Fruit fly (Drosophila melanogaster) whole organism, prepupa: Measurements from ENCODE around the gene Ipp.

Experiments
- Blimp-1 ChIP-seq: fragments of 200-800 bp; sonication (Bioruptor generic); optimal IDR thresholded peaks from 3 replicates; lab custom pipeline; 2017; ENCODE audit warnings: missing biosample characterization, missing genetic modification characterization, mild to moderate bottlenecking, moderate library complexity, missing genetic modification reagents
- CG10631 ChIP-seq: fragments of 200-800 bp; sonication (Bioruptor generic); optimal IDR thresholded peaks from 2 replicates; lab custom pipeline; 2016; ENCODE audit warnings: missing biosample characterization, missing genetic modification characterization
- CG11294 ChIP-seq: fragments of 200-800 bp; sonication (Bioruptor generic); IDR thresholded peaks from 2 replicates; pipeline ENCODE4 v1.3.6; 2022; ENCODE audit warnings: missing biosample characterization, missing genetic modification characterization
- CG11902 ChIP-seq: fragments of 200-800 bp; sonication (Bioruptor generic); optimal IDR thresholded peaks from 3 replicates; lab custom pipeline; 2016; ENCODE audit warnings: missing biosample characterization, missing genetic modification characterization
- CG15336 ChIP-seq: fragments of 200-800 bp; sonication (Bioruptor generic); IDR thresholded peaks from 2 replicates; pipeline ENCODE4 v1.3.6; 2022; ENCODE audit warnings: missing biosample characterization, missing genetic modification characterization
- CG1621 ChIP-seq: fragments of 200-800 bp; sonication (Bioruptor generic); optimal IDR thresholded peaks from 3 replicates; lab custom pipeline; 2018; ENCODE audit warnings: missing biosample characterization, mild to moderate bottlenecking, missing genetic modification characterization
- CG16779 ChIP-seq: fragments of 200-800 bp; sonication (Bioruptor generic); optimal IDR thresholded peaks from 3 replicates; lab custom pipeline; 2017; ENCODE audit warnings: missing biosample characterization, mild to moderate bottlenecking, missing genetic modification characterization
- CG32006 ChIP-seq: fragments of 200-800 bp; sonication (Bioruptor generic); optimal IDR thresholded peaks from 3 replicates; lab custom pipeline; 2017; ENCODE audit warnings: missing biosample characterization, mild to moderate bottlenecking, missing genetic modification characterization
- CG4318 ChIP-seq: fragments of 200-800 bp; sonication (Bioruptor generic); optimal IDR thresholded peaks from 3 replicates; lab custom pipeline; 2017; ENCODE audit warnings: missing biosample characterization, mild to moderate bottlenecking, missing genetic modification characterization
- CG6163 ChIP-seq: fragments of 200-800 bp; sonication (Bioruptor generic); IDR thresholded peaks from 3 replicates; pipeline ENCODE4 v1.3.6; 2022; ENCODE audit warnings: missing biosample characterization, missing genetic modification characterization
- CG6276 ChIP-seq: fragments of 200-800 bp; sonication (Bioruptor generic); optimal IDR thresholded peaks from 2 replicates; lab custom pipeline; 2017; ENCODE audit warnings: missing biosample characterization, mild to moderate bottlenecking, missing genetic modification characterization
- CG6792 ChIP-seq: fragments of 200-800 bp; sonication (Bioruptor generic); optimal IDR thresholded peaks from 3 replicates; lab custom pipeline; 2016; ENCODE audit warnings: missing biosample characterization, missing genetic modification characterization
- CG6808 ChIP-seq: fragments of 200-800 bp; sonication (Bioruptor generic); optimal IDR thresholded peaks from 3 replicates; lab custom pipeline; 2017; ENCODE audit warnings: missing biosample characterization, missing genetic modification characterization, mild to moderate bottlenecking, moderate library complexity, missing genetic modification reagents
- CG6854 ChIP-seq: fragments of 200-800 bp; sonication (Bioruptor generic); optimal IDR thresholded peaks from 2 replicates; lab custom pipeline; 2017; ENCODE audit warnings: missing biosample characterization, mild to moderate bottlenecking, missing genetic modification characterization
- CG8119 ChIP-seq: fragments of 200-800 bp; sonication (Bioruptor generic); IDR thresholded peaks from 3 replicates; pipeline ENCODE4 v1.3.6; 2022; ENCODE audit warnings: missing biosample characterization, missing genetic modification characterization
- CG8319 ChIP-seq: fragments of 200-800 bp; sonication (Bioruptor generic); optimal IDR thresholded peaks from 3 replicates; lab custom pipeline; 2016; ENCODE audit warnings: missing biosample characterization, missing genetic modification characterization
- CG9139 ChIP-seq: fragments of 200-800 bp; sonication (Bioruptor generic); optimal IDR thresholded peaks from 3 replicates; lab custom pipeline; 2017; ENCODE audit warnings: missing biosample characterization, mild to moderate bottlenecking, missing genetic modification characterization
- Eip78C ChIP-seq: fragments of 200-800 bp; sonication (Bioruptor generic); peaks from one replicate; lab custom pipeline; 2016; ENCODE audit warnings: missing biosample characterization, missing genetic modification characterization
- Eip93F ChIP-seq: fragments of 200-800 bp; sonication (Bioruptor generic); optimal IDR thresholded peaks from 2 replicates; lab custom pipeline; 2016; ENCODE audit warnings: missing biosample characterization, mild to moderate bottlenecking, missing genetic modification characterization
- Ets21C ChIP-seq: fragments of 200-800 bp; sonication (Bioruptor generic); optimal IDR thresholded peaks from 3 replicates; lab custom pipeline; 2016; ENCODE audit warnings: missing biosample characterization, missing genetic modification characterization
- Hr39 ChIP-seq: fragments of 200-800 bp; sonication (Bioruptor generic); optimal IDR thresholded peaks from 2 replicates; lab custom pipeline; 2016; ENCODE audit warnings: missing biosample characterization, missing genetic modification characterization
- Hr4 ChIP-seq: fragments of 200-800 bp; sonication (Bioruptor generic); optimal IDR thresholded peaks from 3 replicates; lab custom pipeline; 2016; ENCODE audit warnings: missing biosample characterization, missing genetic modification characterization
- Lpt ChIP-seq: fragments of 200-800 bp; sonication (Bioruptor generic); optimal IDR thresholded peaks from 3 replicates; lab custom pipeline; 2016; ENCODE audit warnings: missing biosample characterization, missing genetic modification characterization
- Sox102F ChIP-seq: fragments of 200-800 bp; sonication (Bioruptor generic); optimal IDR thresholded peaks from 2 replicates; lab custom pipeline; 2016; ENCODE audit warnings: missing biosample characterization, mild to moderate bottlenecking, missing genetic modification characterization
- Sox14 ChIP-seq: fragments of 200-800 bp; sonication (Bioruptor generic); optimal IDR thresholded peaks from 3 replicates; lab custom pipeline; 2016; ENCODE audit warnings: missing biosample characterization, missing genetic modification characterization
- dsx ChIP-seq: fragments of 200-800 bp; optimal IDR thresholded peaks from 3 replicates; lab custom pipeline; 2019; ENCODE audit warnings: missing biosample characterization, mild to moderate bottlenecking, missing genetic modification characterization, moderate library complexity; ENCODE audit not compliant: poor library complexity, severe bottlenecking
- eg ChIP-seq: fragments of 200-800 bp; sonication (Bioruptor generic); IDR thresholded peaks from 3 replicates; pipeline ENCODE4 v1.3.6; 2022; ENCODE audit warnings: missing biosample characterization, missing genetic modification characterization
- esn ChIP-seq: fragments of 200-800 bp; sonication (Bioruptor generic); optimal IDR thresholded peaks from 2 replicates; lab custom pipeline; 2016; ENCODE audit warnings: missing biosample characterization, mild to moderate bottlenecking, missing genetic modification characterization, moderate library complexity
- fd59A ChIP-seq: fragments of 200-800 bp; sonication (Bioruptor generic); optimal IDR thresholded peaks from 2 replicates; lab custom pipeline; 2017; ENCODE audit warnings: missing biosample characterization, mild to moderate bottlenecking, missing genetic modification characterization, missing genetic modification reagents
- fd85E ChIP-seq: fragments of 200-800 bp; sonication (Bioruptor generic); optimal IDR thresholded peaks from 3 replicates; lab custom pipeline; 2016; ENCODE audit warnings: missing biosample characterization, missing genetic modification characterization
- fkh ChIP-seq: fragments of 200-800 bp; sonication (Bioruptor generic); optimal IDR thresholded peaks from 3 replicates; lab custom pipeline; 2017; ENCODE audit warnings: missing biosample characterization, mild to moderate bottlenecking, missing genetic modification characterization, moderate library complexity
- lz ChIP-seq: fragments of 200-800 bp; sonication (Bioruptor generic); optimal IDR thresholded peaks from 3 replicates; lab custom pipeline; 2016; ENCODE audit warnings: missing biosample characterization, missing genetic modification characterization
- net ChIP-seq: fragments of 200-800 bp; sonication (Bioruptor generic); optimal IDR thresholded peaks from 3 replicates; lab custom pipeline; 2016; ENCODE audit warnings: missing biosample characterization, missing genetic modification characterization
- pdm3 ChIP-seq: fragments of 200-800 bp; sonication (Bioruptor generic); optimal IDR thresholded peaks from 3 replicates; lab custom pipeline; 2016; ENCODE audit warnings: missing biosample characterization, missing genetic modification characterization
- salr ChIP-seq, 2 experiments: fragments of 200-800 bp; sonication (Bioruptor generic); optimal IDR thresholded peaks; 3 replicates each; lab custom pipeline; 2016 to 2018; ENCODE audit warnings: missing biosample characterization in 2 of 2, missing genetic modification characterization in 2 of 2, mild to moderate bottlenecking in 1 of 2
- vri ChIP-seq: fragments of 200-800 bp; sonication (Bioruptor generic); optimal IDR thresholded peaks from 3 replicates; lab custom pipeline; 2016; ENCODE audit warnings: missing biosample characterization, mild to moderate bottlenecking, missing genetic modification characterization

The Ipp gene

DNA sequence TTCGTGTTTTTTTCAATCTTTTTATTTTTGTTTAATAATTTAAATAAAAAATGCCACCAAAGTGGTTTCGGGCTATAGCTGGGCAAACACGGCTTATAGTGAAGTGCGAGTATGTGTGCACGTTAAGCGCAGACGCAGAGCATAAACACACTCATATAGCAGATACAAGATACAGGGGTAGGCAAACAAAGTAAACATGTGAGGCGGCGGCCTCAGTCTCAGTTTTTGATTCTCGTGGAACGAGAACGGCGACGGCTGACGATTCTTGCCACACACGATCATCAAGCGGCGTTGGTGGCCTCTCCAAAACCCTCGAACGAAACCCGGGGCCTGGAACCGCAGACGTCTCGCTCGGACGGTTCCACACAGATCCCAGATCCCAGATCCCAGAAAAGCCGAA is 31.5 kb downstream of the Ipp start:
- TF ChIP-seq lz (GFP tag; lab: Kevin White, UChicago): no peak
- TF ChIP-seq fkh: peak; percentile 80
- TF ChIP-seq dsx (GFP tag; lab: Kevin White, UChicago): peak; percentile 65

DNA sequence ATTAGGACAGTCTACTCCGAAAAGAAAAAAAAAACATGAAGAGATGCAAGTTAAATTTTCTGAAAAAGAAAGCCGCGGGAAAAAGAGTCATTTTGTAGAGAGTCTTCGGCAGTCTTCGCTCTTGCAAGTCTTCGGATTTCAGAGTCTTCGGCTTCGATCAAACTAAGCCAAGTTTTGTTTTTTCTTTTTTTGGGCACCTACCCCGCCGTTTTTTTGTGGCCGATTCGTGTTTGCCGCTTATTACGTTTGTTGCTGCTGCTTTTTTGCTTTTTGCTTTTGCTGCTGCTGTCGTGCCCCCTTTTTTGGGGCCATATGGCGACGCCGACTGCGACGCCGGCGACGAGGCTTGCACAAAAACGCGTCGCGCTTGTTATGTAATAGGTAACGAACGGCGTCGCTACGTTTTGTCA is 33.5 kb downstream of the Ipp start:
- TF ChIP-seq CG16779 (no peak), Eip78C (GFP tag; lab: Kevin White, UChicago) (peak; percentile 56), CG11294 (GFP tag; lab: Robert Waterston, UW) (no peak), eg (GFP tag; lab: Robert Waterston, UW) (peak; percentile 78), esn (GFP tag; lab: Kevin White, UChicago) (no peak), Lpt (GFP tag; lab: Kevin White, UChicago) (peak; percentile 29), CG32006 (GFP tag; lab: Kevin White, UChicago) (no peak), pdm3 (GFP tag; lab: Kevin White, UChicago) (no peak), CG6276 (peak; percentile 71), CG10631 (GFP tag; lab: Kevin White, UChicago) (no peak), Eip93F (peak; percentile 5), CG15336 (peak; percentile 54; the same call in 1 of the 2 replicates), Hr4 (GFP tag; lab: Kevin White, UChicago) (no peak), CG11902 (GFP tag; lab: Kevin White, UChicago) (no peak), Blimp-1 (peak; percentile 37), CG6163 (GFP tag; lab: Robert Waterston, UW) (peak; percentile 60; the same call in 2 of the 3 replicates), fd85E (no peak), dsx (GFP tag; lab: Kevin White, UChicago) (no peak), vri (GFP tag; lab: Kevin White, UChicago) (peak; percentile 76), Sox14 (GFP tag; lab: Kevin White, UChicago) (no peak), CG8319 (GFP tag; lab: Kevin White, UChicago) (no peak), fd59A (no peak), CG6854 (peak; percentile 73), CG9139 (GFP tag; lab: Kevin White, UChicago) (no peak), lz (GFP tag; lab: Kevin White, UChicago) (no peak), fkh (no peak), Hr39 (GFP tag; lab: Kevin White, UChicago) (no peak), net (GFP tag; lab: Kevin White, UChicago) (peak; percentile 39), CG1621 (tag; lab: Kevin White, UChicago) (no peak), CG8119 (GFP tag; lab: Robert Waterston, UW) (peak; percentile 72), salr (GFP tag; optimal IDR thresholded peaks at IDR 0.05; lab: Kevin White, UChicago) (no peak), Ets21C (GFP tag; lab: Kevin White, UChicago) (no peak), CG6792 (GFP tag; lab: Kevin White, UChicago) (no peak)

DNA sequence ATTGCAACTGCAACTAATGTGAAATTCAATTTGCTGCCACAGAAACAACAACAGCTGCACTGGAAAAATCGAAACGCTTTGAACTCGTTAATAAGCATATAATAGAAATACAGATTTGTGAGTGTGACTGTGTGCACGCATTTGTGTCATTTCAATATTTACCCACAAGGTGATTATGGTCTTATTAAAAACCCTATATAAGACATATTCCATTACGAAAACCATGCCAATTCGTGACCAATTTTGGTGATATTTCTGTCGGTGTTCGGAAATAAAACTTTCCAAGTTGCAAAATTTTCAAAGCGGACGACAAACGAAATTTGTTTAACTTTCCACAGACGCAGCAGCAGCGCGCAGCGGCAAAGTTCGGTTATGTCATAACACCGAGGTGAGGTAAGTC is 36.8 kb downstream of the Ipp start:
- TF ChIP-seq vri (GFP tag; lab: Kevin White, UChicago) (no peak), CG32006 (GFP tag; lab: Kevin White, UChicago) (peak; percentile 55), CG8119 (GFP tag; lab: Robert Waterston, UW) (peak; percentile 52; the same call in 1 of the 3 replicates), CG4318 (GFP tag; lab: Kevin White, UChicago) (peak; percentile 38), Hr4 (GFP tag; lab: Kevin White, UChicago) (peak; percentile 80), Sox102F (GFP tag; lab: Kevin White, UChicago) (no peak), CG15336 (peak; percentile 18; the same call in 1 of the 2 replicates)
- TF ChIP-seq, all 60 proteins: peak for 5

DNA sequence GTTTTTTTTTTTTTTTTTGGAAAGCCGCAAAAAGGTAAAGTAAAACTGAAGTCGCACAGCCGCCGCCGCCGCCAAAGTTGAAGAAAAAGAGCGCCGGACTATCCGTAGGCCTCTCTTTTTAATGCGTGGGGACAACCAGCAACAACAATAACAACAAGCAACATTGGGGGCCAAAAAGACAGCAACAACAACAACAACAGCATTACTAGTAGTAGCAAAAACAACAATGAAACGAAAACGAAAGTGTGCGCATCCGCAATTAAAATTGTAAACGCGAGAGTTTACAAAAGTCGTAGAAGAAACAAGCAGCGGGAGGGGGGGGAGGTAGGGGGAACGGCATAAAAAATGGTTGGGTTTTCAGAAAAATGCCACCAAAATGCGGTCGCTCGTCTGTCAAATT is 37.3 kb downstream of the Ipp start:
- no peak for TF ChIP-seq CG6808 (GFP tag; lab: Kevin White, UChicago)
- peak; percentile 54; the same call in 1 of the 3 replicates for TF ChIP-seq eg (GFP tag; lab: Robert Waterston, UW)
